Fruit fly (Drosophila melanogaster) S2 (cell line): ENCODE measurements around the gene CG42542.

Experiments used
- CG8478 ChIP-seq: fragments of >200 bp; optimal IDR thresholded peaks from 2 replicates; lab custom pipeline; 2018
- CTCF ChIP-seq, 2 experiments: fragments of >200 bp; optimal IDR thresholded peaks; 2 replicates each; lab custom pipeline; 2018

The CG42542 gene

DNA sequence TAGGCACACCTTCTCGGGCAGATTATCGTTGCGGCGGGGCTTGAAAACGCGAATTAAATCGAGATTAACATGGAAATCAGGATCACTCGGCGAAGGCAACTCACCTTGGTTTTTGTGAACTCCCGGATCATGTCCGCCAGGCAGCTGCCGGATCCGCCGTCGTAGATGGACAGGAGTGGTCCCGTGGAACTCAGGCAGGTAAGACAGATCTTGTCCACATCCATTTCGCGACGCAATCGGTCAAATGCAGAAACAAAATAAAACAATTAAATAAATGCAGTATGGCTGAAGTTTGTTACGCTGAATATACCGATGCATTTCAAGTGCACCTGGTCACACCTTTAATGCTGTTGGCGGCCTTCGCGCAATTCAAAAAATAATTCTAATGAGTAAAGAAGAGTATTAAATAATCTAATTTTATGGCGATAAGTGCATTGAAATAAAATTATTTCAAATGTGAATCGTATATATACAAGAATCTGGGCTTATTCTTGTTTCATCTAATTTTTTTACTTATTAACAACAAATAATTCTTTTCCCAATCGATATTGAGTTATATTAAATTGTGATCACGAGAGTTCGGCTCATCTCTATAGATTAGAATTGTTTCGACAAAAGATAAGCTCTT lies 17.1 kb downstream of the CG42542 start, which contains the start of the genes CG6654 and CG4210:
CG6654 (minus strand) TSS at position 297 of the 628 bp plus-strand sequence.
CG4210 (plus strand) TSS at position 613 of the 628 bp plus-strand sequence.
- no peak for TF ChIP-seq CG8478 (lab: Kevin White, UChicago)
- TF ChIP-seq CTCF (optimal IDR thresholded peaks at IDR 0.05; lab: Kevin White, UChicago): no peak

DNA sequence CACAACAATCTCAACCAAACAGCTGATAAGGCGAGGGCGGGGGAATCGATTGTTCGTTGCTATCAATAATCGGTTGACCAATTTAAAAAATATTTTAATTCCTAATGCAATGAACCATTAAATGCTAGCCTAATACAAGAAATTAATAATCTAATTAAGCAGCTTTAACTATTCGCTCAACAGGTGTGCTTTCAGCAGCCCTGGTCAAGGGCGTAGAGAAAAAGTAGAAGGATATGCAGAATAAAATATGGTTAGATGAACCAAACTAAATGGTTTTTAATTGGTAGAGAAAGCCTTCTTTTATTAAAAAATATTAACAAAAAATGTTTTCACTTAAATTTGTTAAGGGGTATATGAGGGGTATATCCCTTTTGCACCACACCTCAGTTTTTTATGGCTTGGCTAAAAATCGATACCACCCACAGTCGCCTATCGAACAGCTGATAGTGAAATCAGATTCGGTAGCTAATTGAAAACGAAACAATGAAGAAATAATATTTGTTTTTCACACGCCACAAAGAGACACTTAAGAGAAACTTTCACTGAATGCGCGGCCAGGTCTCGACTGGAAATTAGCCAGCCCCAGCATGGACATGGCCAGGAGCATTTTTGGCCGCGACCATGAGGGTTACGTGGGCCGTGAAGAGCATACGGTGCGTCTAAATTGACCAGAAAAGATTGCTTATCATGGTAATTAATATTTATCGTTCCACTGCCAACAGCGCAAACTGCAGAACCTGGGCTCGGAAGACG lies 22.6 kb downstream of the CG42542 start, which contains the start of the genes SIDL and CG12241:
SIDL (minus strand) TSS at position 51 of the 753 bp plus-strand sequence.
CG12241 (plus strand) TSS at position 433 of the 753 bp plus-strand sequence.
- TF ChIP-seq CTCF (optimal IDR thresholded peaks at IDR 0.05; lab: Kevin White, UChicago) (no peak), CG8478 (lab: Kevin White, UChicago) (no peak)

DNA sequence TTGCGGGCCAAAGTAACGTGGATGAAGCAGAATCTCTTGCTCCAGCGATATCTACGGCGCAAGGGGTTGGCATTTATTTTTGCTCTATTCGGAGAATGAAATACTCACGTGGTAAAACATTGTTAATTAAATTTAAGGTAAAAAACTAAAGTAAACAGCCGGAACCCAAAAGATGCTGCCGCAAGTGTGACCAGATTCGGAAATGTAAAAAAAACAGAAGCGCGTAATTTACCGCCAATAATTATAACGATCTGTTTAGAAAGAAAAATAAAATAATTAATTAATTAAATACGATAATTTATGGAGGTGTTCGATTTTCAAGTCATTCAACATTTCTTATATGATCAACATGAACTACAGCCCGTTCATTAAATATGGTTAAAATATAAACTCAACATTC lies 26.6 kb downstream of the CG42542 start, which contains the start of gene Polr2G:
Polr2G (minus strand) TSS at position 208 of the 400 bp plus-strand sequence.
- TF ChIP-seq CTCF (optimal IDR thresholded peaks at IDR 0.05; lab: Kevin White, UChicago) (no peak), CG8478 (lab: Kevin White, UChicago) (no peak)

DNA sequence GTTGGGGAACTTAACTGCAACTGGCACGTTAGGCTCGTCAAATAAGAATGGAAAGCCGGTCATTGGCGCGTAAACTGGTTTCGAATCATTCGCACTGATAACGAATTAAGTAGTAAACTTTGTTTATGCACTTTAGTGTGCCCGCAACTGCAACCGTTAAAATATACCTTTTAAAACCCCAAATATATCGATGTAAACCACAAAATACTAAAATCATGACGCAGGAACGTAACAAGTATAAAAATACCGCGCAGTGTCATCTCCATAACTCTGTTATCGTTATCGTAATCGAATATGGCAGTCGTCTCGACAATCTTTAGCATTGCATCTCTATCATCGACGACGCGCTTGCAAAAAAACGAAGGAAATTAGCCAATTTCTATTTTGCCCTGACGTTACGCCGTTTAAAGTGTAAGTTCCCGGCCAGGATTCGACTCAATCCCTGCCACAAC lies 28.9 kb downstream of the CG42542 start, which contains the start of the genes CG31344 and Caf1-55:
CG31344 (minus strand) TSS at position 51 of the 452 bp plus-strand sequence.
Caf1-55 (plus strand) TSS at position 298 of the 452 bp plus-strand sequence.
- no peak for TF ChIP-seq CG8478 (lab: Kevin White, UChicago)
- TF ChIP-seq CTCF (optimal IDR thresholded peaks at IDR 0.05; lab: Kevin White, UChicago): no peak

DNA sequence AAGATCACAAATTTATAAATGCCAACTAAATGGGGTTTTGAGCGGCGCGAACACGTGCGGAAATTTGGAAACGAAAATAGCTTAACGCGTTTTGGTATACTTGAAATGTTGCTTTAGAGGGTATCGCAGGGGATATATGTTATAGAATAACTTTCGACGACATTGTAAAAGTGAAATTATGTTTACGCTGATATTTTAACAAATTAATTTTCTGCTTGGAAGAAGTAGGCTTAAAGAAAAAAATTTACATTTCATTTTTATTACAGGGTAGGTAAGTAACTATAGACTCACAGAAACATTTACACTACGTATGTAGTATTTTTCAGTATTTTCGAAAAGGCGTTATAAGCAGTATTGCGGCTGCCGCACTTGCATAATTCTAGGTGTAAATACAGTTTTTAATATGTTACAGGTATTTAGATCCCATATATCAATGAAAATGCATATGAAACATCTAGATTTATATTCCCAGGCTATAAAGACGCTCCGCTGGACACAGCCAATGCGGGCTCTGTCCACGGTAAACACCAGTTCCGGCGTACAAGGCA lies 33.0 kb downstream of the CG42542 start, which contains the start of the genes Art3 and mRpS10:
Art3 (minus strand) TSS at position 80 of the 548 bp plus-strand sequence.
mRpS10 (plus strand) TSS at position 337 of the 548 bp plus-strand sequence.
- TF ChIP-seq CTCF (optimal IDR thresholded peaks at IDR 0.05; lab: Kevin White, UChicago): no peak
- TF ChIP-seq CG8478 (lab: Kevin White, UChicago): no peak

DNA sequence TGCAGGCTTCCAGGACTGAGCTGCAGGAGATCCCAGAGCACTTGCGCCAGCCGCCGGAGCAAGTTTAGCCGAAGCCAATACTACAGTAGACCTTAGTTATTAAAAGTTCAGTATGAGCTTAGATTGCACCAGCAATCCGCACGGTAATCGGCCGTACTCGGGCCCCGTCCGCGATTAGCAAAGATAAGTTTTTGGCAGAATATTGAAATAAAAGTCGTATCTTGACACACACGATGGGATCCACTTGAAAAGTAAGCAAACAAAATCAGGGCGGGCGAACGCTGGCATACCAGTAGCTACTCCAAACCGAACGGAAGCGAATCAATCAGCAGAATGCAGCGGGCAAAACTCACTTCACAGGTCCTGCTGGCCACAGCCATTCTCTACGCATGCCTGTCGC lies 33.9 kb downstream of the CG42542 start, which contains the start of gene CG34316:
CG34316 (plus strand) TSS at position 301 of the 400 bp plus-strand sequence.
- TF ChIP-seq CTCF (optimal IDR thresholded peaks at IDR 0.05; lab: Kevin White, UChicago) (no peak), CG8478 (lab: Kevin White, UChicago) (no peak)

DNA sequence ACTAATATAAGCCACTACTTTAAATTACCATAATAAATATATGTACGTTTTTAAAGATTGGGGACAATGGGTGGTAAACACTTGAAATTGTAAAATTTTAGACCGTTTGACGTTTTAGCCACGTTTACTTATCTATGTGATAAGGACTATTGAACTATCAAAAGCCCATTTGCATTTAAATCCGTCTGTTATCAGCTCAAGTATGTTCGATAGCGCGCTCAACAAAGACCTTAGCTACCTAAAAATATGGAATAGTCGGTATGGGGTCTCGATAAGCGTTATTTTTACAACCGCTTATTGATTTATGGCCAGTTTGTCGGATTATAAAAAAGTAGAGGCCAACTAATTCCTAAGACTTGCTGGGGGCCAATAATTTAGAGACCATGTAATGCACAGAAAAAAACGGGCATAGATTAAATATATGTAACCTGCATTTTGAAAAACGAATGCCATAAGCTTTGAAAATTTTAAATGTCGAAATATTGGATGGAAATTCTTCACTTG lies 35.3 kb downstream of the CG42542 start:
- TF ChIP-seq CTCF (optimal IDR thresholded peaks at IDR 0.05; lab: Kevin White, UChicago) (no peak), CG8478 (lab: Kevin White, UChicago) (no peak)

DNA sequence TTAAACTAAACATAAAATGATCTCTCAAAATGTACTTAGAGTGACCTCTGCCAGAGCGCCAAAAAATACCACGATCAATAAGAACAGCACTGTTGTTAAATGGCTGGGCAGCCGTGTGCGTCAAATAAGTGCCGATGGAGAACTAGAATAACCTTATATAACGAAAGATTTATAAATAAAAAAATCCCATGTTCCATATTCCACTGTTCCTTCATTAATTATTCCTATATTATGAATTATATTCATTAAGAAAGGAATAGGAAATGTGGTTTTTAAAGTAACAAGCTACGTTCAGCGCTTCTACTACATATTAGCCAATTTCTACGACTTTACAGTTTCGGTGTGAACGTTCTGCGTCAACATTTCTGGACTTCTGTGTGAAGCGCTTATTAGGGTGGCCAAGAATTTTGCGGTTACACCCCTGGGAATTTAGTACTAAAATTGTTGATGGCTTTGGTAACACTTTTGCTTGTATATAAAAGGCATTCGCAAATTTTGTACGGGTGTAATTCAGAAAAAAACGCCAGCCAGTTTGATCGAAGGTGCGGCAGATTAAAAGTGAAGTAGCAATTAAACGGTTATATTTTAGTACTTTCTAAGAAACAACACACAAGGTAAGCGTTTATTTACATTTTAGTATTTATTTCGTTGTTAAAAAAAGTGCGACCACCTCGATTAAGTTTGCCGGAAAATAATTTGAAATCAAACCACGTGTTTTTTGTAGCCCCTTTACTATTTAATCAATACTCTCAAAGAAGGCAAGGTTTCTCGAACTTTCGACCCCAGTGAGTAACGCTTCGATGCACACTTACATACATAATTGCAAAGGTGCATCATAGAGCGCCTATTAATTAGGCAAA lies 46.0 kb downstream of the CG42542 start, which contains the start of the genes tefu and Hsc70-4:
tefu (minus strand) TSS at position 51 of the 860 bp plus-strand sequence.
Hsc70-4 (plus strand) TSS at position 502 of the 860 bp plus-strand sequence.
- TF ChIP-seq CG8478 (lab: Kevin White, UChicago) (no peak), CTCF (optimal IDR thresholded peaks at IDR 0.05; lab: Kevin White, UChicago) (peak in 1 of 2 experiments; percentile 6)

DNA sequence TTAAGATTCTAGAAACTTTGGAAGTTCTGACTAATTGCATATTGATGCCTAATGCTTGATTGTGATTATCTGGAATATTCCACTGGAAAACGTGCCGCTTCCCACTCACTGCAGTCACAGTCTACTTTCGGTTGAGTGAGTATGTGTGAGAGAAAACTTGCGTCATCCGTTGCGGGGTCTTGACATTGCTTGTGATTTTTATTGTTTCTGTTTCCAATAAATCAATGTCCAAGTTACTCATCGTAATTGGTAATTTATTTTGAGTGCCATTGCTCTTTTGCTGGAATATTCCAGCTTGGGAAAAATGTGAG lies 46.6 kb downstream of the CG42542 start:
- TF ChIP-seq CG8478 (lab: Kevin White, UChicago) (no peak), CTCF (optimal IDR thresholded peaks at IDR 0.05; lab: Kevin White, UChicago) (no peak)

DNA sequence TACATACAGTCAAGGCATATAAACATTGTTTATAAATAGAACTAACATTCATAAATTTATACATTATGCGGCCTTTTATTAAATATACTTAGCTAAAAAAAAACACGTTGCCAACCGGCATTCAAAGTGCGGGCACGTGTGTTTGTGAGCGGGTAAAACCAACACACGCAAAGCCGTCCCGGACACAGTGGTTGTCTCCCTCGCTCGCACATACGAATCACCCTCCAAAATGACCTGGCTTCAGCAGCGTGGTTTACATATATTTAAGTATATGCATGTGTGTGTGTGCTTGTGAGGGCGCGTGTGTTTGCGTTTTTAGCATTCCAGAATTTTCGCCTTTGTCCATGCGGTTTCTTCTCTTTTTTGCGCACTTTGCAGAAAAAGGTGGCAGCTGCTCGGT lies 47.1 kb downstream of the CG42542 start:
- TF ChIP-seq CTCF (optimal IDR thresholded peaks at IDR 0.05; lab: Kevin White, UChicago): no peak
- no peak for TF ChIP-seq CG8478 (lab: Kevin White, UChicago)

DNA sequence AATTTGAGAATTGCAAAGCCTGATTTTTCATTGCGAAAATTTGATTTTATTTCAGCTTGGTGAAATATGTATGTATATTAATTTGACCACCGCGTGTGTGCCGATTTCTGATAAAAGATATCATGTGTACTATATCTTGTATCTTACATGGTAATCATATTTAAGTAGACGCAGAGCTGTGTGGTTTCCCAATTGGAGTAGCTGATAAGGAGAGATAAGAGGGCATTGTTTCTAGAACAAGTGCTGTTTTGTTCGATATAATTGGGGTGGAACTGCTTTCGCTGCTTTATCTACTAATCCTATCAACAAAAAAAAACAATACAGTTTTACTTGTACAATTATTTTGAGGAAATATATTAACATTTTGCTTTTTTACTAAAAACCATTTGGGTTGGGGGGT lies 50.2 kb downstream of the CG42542 start:
- TF ChIP-seq CTCF (optimal IDR thresholded peaks at IDR 0.05; lab: Kevin White, UChicago) (no peak), CG8478 (lab: Kevin White, UChicago) (no peak)

DNA sequence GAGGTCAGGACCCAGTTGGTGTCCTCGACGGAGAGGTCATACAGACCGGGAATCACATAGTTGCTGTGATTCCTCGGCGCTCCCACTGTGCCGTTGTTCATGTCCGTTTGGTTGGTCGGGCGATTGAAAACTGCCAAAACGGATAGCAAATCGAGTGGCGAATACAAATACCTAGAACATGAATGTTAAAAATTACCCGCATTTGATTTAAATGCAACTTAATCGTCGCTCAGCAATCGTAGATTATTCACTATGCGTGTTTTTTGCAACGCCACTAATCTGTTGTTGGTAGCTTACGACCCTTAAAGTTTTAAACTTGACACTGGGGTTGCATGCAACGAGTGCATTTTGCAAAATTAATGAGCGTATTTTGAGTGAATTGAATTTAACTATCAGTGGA lies 52.6 kb downstream of the CG42542 start, which contains the start of gene Amt:
Amt (minus strand) TSS at position 101 of the 400 bp plus-strand sequence.
- TF ChIP-seq CG8478 (lab: Kevin White, UChicago) (no peak), CTCF (optimal IDR thresholded peaks at IDR 0.05; lab: Kevin White, UChicago) (no peak)

DNA sequence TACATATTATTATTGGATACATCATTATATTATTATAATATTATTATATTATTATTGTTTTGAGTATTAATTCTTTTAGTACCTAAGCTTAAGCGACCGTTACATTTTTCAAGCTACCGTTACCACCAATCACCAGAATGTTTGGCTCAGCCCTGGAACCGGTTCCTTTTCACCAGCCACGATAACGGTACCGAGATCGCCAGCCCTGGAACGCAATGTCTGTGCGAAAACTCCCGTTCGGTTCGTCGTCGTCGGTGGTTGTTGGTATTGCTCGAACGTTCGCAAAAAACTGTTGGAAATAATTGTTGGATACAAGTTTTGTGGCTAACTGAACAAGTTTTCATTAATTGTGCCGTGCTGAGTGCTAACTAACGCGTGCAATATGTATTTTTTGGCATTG lies 53.3 kb downstream of the CG42542 start, which contains the start of gene CG42404:
CG42404 (plus strand) TSS at position 360 of the 400 bp plus-strand sequence.
- TF ChIP-seq CG8478 (lab: Kevin White, UChicago): no peak
- peak in 1 of 2 experiments; percentile 11 for TF ChIP-seq CTCF (optimal IDR thresholded peaks at IDR 0.05; lab: Kevin White, UChicago)
